Fruit fly (Drosophila melanogaster) S2 (cell line): ENCODE data around the gene CecA1.
A peak's percentile ranks its signal among the peaks of the same experiment; 100 is the strongest.

Experiments used
- CG8478 ChIP-seq: fragments of >200 bp; optimal IDR thresholded peaks from 2 replicates; lab custom pipeline; 2018
- CTCF ChIP-seq, 2 experiments: fragments of >200 bp; optimal IDR thresholded peaks; 2 replicates each; lab custom pipeline; 2018

Gene CecA1

dm6 chr3R:30191462-30191874 lies 19.2 kb upstream of the CecA1 start:
- TF ChIP-seq CTCF (optimal IDR thresholded peaks at IDR 0.05; lab: Kevin White, UChicago), result no peak
- no peak for TF ChIP-seq CG8478

dm6 chr3R:30193826-30194225 lies 16.8 kb upstream of the CecA1 start:
- TF ChIP-seq CG8478 (no peak), CTCF (optimal IDR thresholded peaks at IDR 0.05; lab: Kevin White, UChicago) (no peak)

- no peak for TF ChIP-seq CG8478
- peak; percentile 17 to 19 for TF ChIP-seq CTCF (optimal IDR thresholded peaks at IDR 0.05; lab: Kevin White, UChicago)
These were observed 15.0 kb upstream of the CecA1 start for dm6 chr3R:30195606-30196049.

- TF ChIP-seq CTCF (optimal IDR thresholded peaks at IDR 0.05; lab: Kevin White, UChicago) (no peak), CG8478 (no peak)
These were observed 14.5 kb upstream of the CecA1 start, which contains the start of gene CG15531 for dm6 chr3R:30196128-30196527. Gene CG15531, minus strand, starts transcription at chr3R:30196228.

dm6 chr3R:30197796-30198195 lies 12.9 kb upstream of the CecA1 start:
- TF ChIP-seq CG8478, result no peak
- no peak for TF ChIP-seq CTCF (optimal IDR thresholded peaks at IDR 0.05; lab: Kevin White, UChicago)

dm6 chr3R:30198793-30199192 lies 11.9 kb upstream of the CecA1 start:
- TF ChIP-seq CG8478 (no peak), CTCF (optimal IDR thresholded peaks at IDR 0.05; lab: Kevin White, UChicago) (no peak)

- TF ChIP-seq CG8478, result no peak
- no peak for TF ChIP-seq CTCF (optimal IDR thresholded peaks at IDR 0.05; lab: Kevin White, UChicago)
These were observed 10.5 kb upstream of the CecA1 start for dm6 chr3R:30200091-30200698.

dm6 chr3R:30201064-30201463 lies 9.6 kb upstream of the CecA1 start:
- TF ChIP-seq CTCF (optimal IDR thresholded peaks at IDR 0.05; lab: Kevin White, UChicago) (no peak), CG8478 (no peak)

- TF ChIP-seq CTCF (optimal IDR thresholded peaks at IDR 0.05; lab: Kevin White, UChicago) (no peak), CG8478 (no peak)
These were observed 7.9 kb upstream of the CecA1 start, which contains the start of gene CG9743 for dm6 chr3R:30202898-30203103. Gene CG9743, minus strand, starts transcription at chr3R:30202998.

- TF ChIP-seq CTCF (optimal IDR thresholded peaks at IDR 0.05; lab: Kevin White, UChicago) (no peak), CG8478 (no peak)
These were observed 7.3 kb upstream of the CecA1 start for dm6 chr3R:30203104-30203986.

- no peak for TF ChIP-seq CTCF (optimal IDR thresholded peaks at IDR 0.05; lab: Kevin White, UChicago)
- no peak for TF ChIP-seq CG8478
These were observed 6.6 kb upstream of the CecA1 start for dm6 chr3R:30204004-30204603.

- TF ChIP-seq CG8478, result no peak
- TF ChIP-seq CTCF (optimal IDR thresholded peaks at IDR 0.05; lab: Kevin White, UChicago), result no peak
These were observed 4.7 kb upstream of the CecA1 start for dm6 chr3R:30205946-30206345.

dm6 chr3R:30208011-30208410 lies 2.7 kb upstream of the CecA1 start:
- TF ChIP-seq CG8478, result no peak
- TF ChIP-seq CTCF (optimal IDR thresholded peaks at IDR 0.05; lab: Kevin White, UChicago), result no peak

dm6 chr3R:30208766-30209484 lies 1.7 kb upstream of the CecA1 start, which contains the start of gene RpS7:
Gene RpS7, minus strand, starts transcription at chr3R:30209020.
- TF ChIP-seq CTCF (optimal IDR thresholded peaks at IDR 0.05; lab: Kevin White, UChicago), result peak; percentile 43 to 88
- TF ChIP-seq CG8478, result no peak

- TF ChIP-seq CTCF (optimal IDR thresholded peaks at IDR 0.05; lab: Kevin White, UChicago), result no peak
- TF ChIP-seq CG8478, result no peak
These were observed 1.0 kb upstream of the CecA1 start, which contains the start of gene Anp for dm6 chr3R:30209648-30210047. Gene Anp, plus strand, starts transcription at chr3R:30209948.
